1 fruit fly cellular context compared by ENCODE assay signal in the genomic region with DNA sequence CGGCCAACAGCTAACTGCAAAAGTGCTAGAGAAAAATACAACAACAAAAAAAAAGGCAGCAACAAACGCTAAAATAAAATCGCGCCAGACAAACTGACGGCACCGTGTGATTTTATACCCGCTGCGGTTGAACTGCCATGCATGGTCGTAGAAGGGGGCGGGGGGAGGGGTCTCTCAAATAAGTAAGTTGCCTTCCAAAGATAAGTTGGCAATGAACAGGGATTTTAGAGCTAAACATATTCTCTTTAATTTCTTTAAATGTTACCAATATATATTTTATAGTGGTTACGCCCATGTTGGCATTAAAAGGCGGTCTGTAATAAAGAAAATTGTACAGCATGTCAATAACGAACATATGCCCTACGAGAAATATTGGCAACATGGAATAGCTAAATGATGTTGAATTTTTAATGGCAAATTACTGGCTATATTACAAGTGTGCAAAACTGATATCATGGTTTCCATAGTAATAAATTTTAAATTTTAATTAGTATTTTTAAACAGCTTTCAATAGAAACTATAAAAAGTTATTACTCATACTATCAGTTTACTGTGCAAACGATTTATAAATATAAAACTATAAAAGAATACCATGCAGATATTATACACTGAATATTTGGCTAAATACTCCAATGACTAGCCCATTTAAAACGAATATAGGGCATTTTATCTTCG.
TF ChIP-seq lines count a peak whose summit lies in the region.

No protein-coding gene starts in this region.

TF ChIP-seq in whole organism, embryonic, 481 proteins besides CTCF, POLR2A, EP300 and RAD21 (continued from another document and continues in another):
- peak; percentile 18 for TF ChIP-seq CG15601 (tag; optimal IDR thresholded peaks at IDR 0.05; lab: Kevin White, UChicago)
- TF ChIP-seq CG31224 (GFP tag; IDR thresholded peaks at IDR 0.05; lab: Robert Waterston, UW): peak; percentile 58
- peak; percentile 71 for TF ChIP-seq CG2889 (GFP tag; IDR thresholded peaks at IDR 0.05; lab: Robert Waterston, UW)
- peak; percentile 28 for TF ChIP-seq D19B (GFP tag; optimal IDR thresholded peaks at IDR 0.05; lab: Kevin White, UChicago)
- peak; percentile 75 for TF ChIP-seq CG3847 (GFP tag; IDR thresholded peaks at IDR 0.05; lab: Robert Waterston, UW)
- TF ChIP-seq CG8388 (GFP tag; optimal IDR thresholded peaks at IDR 0.05; lab: Kevin White, UChicago): peak; percentile 59
- TF ChIP-seq CG11504 (tag; optimal IDR thresholded peaks at IDR 0.05; lab: Kevin White, UChicago): peak; percentile 83
- no peak for TF ChIP-seq cg (GFP tag; optimal IDR thresholded peaks at IDR 0.05; lab: Kevin White, UChicago)
- TF ChIP-seq pum (GFP tag; optimal IDR thresholded peaks at IDR 0.05; lab: Kevin White, UChicago): peak; percentile 56
- TF ChIP-seq emc (GFP tag; optimal IDR thresholded peaks at IDR 0.05; lab: Kevin White, UChicago): no peak
- no peak for TF ChIP-seq eyg (GFP tag; optimal IDR thresholded peaks at IDR 0.05; lab: Kevin White, UChicago)
- peak; percentile 18 for TF ChIP-seq CG4617 (GFP tag; optimal IDR thresholded peaks at IDR 0.05; lab: Kevin White, UChicago; ENCODE audit: borderline replicate concordance)
- TF ChIP-seq CG8478 (optimal IDR thresholded peaks at IDR 0.05; lab: Kevin White, UChicago): no peak
- 0 out of 2 replicates have a peak, but pooled peaks have one; percentile 19 for TF ChIP-seq wdn (GFP tag; IDR thresholded peaks at IDR 0.05; lab: Robert Waterston, UW)
- TF ChIP-seq fu2 (GFP tag; optimal IDR thresholded peaks at IDR 0.05; lab: Kevin White, UChicago): peak; percentile 48
- no peak for TF ChIP-seq fd64A (GFP tag; optimal IDR thresholded peaks at IDR 0.05; lab: Kevin White, UChicago)
- TF ChIP-seq CG32532 (GFP tag; IDR thresholded peaks at IDR 0.05; lab: Robert Waterston, UW): peak; percentile 78
- TF ChIP-seq tio (GFP tag; optimal IDR thresholded peaks at IDR 0.05; lab: Kevin White, UChicago): peak; percentile 65
- peak; percentile 41 for TF ChIP-seq Myb (GFP tag; optimal IDR thresholded peaks at IDR 0.05; lab: Kevin White, UChicago)
- peak; percentile 51 for TF ChIP-seq CG13775 (GFP tag; optimal IDR thresholded peaks at IDR 0.05; lab: Kevin White, UChicago)
- TF ChIP-seq GATAe (GFP tag; conservative IDR thresholded peaks at IDR 0.05; lab: Robert Waterston, UW): no peak
- peak; percentile 73 for TF ChIP-seq CG17328 (GFP tag; IDR thresholded peaks at IDR 0.05; lab: Robert Waterston, UW)
- TF ChIP-seq CG15073 (GFP tag; optimal IDR thresholded peaks at IDR 0.05; lab: Kevin White, UChicago): peak; percentile 42
- TF ChIP-seq CG1233 (GFP tag; optimal IDR thresholded peaks at IDR 0.05; lab: Kevin White, UChicago): peak; percentile 49
- TF ChIP-seq ssp (GFP tag; IDR thresholded peaks at IDR 0.05; lab: Robert Waterston, UW): peak; percentile 53
- peak; percentile 20 for TF ChIP-seq CG15696 (tag; optimal IDR thresholded peaks at IDR 0.05; lab: Kevin White, UChicago)
- peak; percentile 34 for TF ChIP-seq CG13123 (GFP tag; optimal IDR thresholded peaks at IDR 0.05; lab: Kevin White, UChicago)
- TF ChIP-seq Taf1 (GFP tag; IDR thresholded peaks at IDR 0.05; lab: Robert Waterston, UW): peak; percentile 24; the same call in 1 of the 2 replicates
- TF ChIP-seq crc (GFP tag; optimal IDR thresholded peaks at IDR 0.05; lab: Kevin White, UChicago): no peak
- no peak for TF ChIP-seq fd102C (GFP tag; optimal IDR thresholded peaks at IDR 0.05; lab: Kevin White, UChicago)
- no peak for TF ChIP-seq CG17186 (GFP tag; optimal IDR thresholded peaks at IDR 0.05; lab: Kevin White, UChicago)
- no peak for TF ChIP-seq Lpt (GFP tag; optimal IDR thresholded peaks at IDR 0.05; lab: Kevin White, UChicago)
- TF ChIP-seq trh (GFP tag; optimal IDR thresholded peaks at IDR 0.05; lab: Kevin White, UChicago): peak; percentile 30
- TF ChIP-seq Bgb (GFP tag; IDR thresholded peaks at IDR 0.05; lab: Robert Waterston, UW; ENCODE audit: partially characterized antibody): no peak
- peak; percentile 52 for TF ChIP-seq schlank (tag; optimal IDR thresholded peaks at IDR 0.05; lab: Kevin White, UChicago)
- peak; percentile 45 for TF ChIP-seq CG12071 (GFP tag; optimal IDR thresholded peaks at IDR 0.05; lab: Kevin White, UChicago)
- TF ChIP-seq Gug (GFP tag; IDR thresholded peaks at IDR 0.05; lab: Robert Waterston, UW): peak; percentile 53; the same call in 3 of the 4 replicates
- no peak for TF ChIP-seq CG16813 (GFP tag; IDR thresholded peaks at IDR 0.05; lab: Robert Waterston, UW; ENCODE audit: partially characterized antibody)
- TF ChIP-seq stc (GFP tag; IDR thresholded peaks at IDR 0.05; lab: Robert Waterston, UW): peak; percentile 76
- TF ChIP-seq CG15269 (tag; optimal IDR thresholded peaks at IDR 0.05; lab: Kevin White, UChicago): peak; percentile 89
- TF ChIP-seq pho (GFP tag; optimal IDR thresholded peaks at IDR 0.05; lab: Kevin White, UChicago): peak; percentile 41
- TF ChIP-seq CG9932 (GFP tag; IDR thresholded peaks at IDR 0.05; lab: Robert Waterston, UW): peak; percentile 78
- TF ChIP-seq HmgD (GFP tag; optimal IDR thresholded peaks at IDR 0.05; lab: Kevin White, UChicago): no peak
- TF ChIP-seq scrt (GFP tag; optimal IDR thresholded peaks at IDR 0.05; lab: Kevin White, UChicago): peak; percentile 27
- TF ChIP-seq CG3995 (GFP tag; optimal IDR thresholded peaks at IDR 0.05; lab: Kevin White, UChicago): peak; percentile 27
- TF ChIP-seq pfk (GFP tag; optimal IDR thresholded peaks at IDR 0.05; lab: Kevin White, UChicago): no peak
- peak; percentile 74; the same call in 1 of the 3 replicates for TF ChIP-seq ken (GFP tag; IDR thresholded peaks at IDR 0.05; lab: Robert Waterston, UW)
- no peak for TF ChIP-seq Dip2 (GFP tag; IDR thresholded peaks at IDR 0.05; lab: Robert Waterston, UW)
- TF ChIP-seq CG8359 (GFP tag; optimal IDR thresholded peaks at IDR 0.05; lab: Kevin White, UChicago; ENCODE audit: borderline replicate concordance): no peak
- TF ChIP-seq CG17802 (tag; optimal IDR thresholded peaks at IDR 0.05; lab: Kevin White, UChicago): peak; percentile 27
- peak; percentile 69 for TF ChIP-seq Antp (GFP tag; optimal IDR thresholded peaks at IDR 0.05; lab: Kevin White, UChicago)
- TF ChIP-seq ttk (GFP tag; IDR thresholded peaks at IDR 0.05; lab: Robert Waterston, UW): peak; percentile 76
- TF ChIP-seq CG17912 (GFP tag; optimal IDR thresholded peaks at IDR 0.05; lab: Kevin White, UChicago): peak; percentile 36
- TF ChIP-seq sd (tag; optimal IDR thresholded peaks at IDR 0.05; lab: Kevin White, UChicago): peak; percentile 26
- peak; percentile 42 for TF ChIP-seq ERR (GFP tag; optimal IDR thresholded peaks at IDR 0.05; lab: Kevin White, UChicago)
- peak; percentile 78 for TF ChIP-seq PHDP (tag; optimal IDR thresholded peaks at IDR 0.05; lab: Kevin White, UChicago)
- peak; percentile 70; the same call in 2 of the 3 replicates for TF ChIP-seq jigr1 (GFP tag; IDR thresholded peaks at IDR 0.05; lab: Robert Waterston, UW)
- TF ChIP-seq CG10274 (GFP tag; optimal IDR thresholded peaks at IDR 0.05; lab: Kevin White, UChicago): peak; percentile 34
- peak; percentile 69 for TF ChIP-seq lbe (GFP tag; optimal IDR thresholded peaks at IDR 0.05; lab: Kevin White, UChicago)
- no peak for TF ChIP-seq CG33213 (GFP tag; optimal IDR thresholded peaks at IDR 0.05; lab: Kevin White, UChicago)
- TF ChIP-seq exex (tag; optimal IDR thresholded peaks at IDR 0.05; lab: Kevin White, UChicago): no peak
- peak; percentile 54; the same call in 1 of the 2 replicates for TF ChIP-seq Rx (GFP tag; IDR thresholded peaks at IDR 0.05; lab: Robert Waterston, UW)
- TF ChIP-seq sens-2 (GFP tag; IDR thresholded peaks at IDR 0.05; lab: Robert Waterston, UW): 0 out of 2 replicates have a peak, but pooled peaks have one; percentile 43
- TF ChIP-seq CG12104 (GFP tag; optimal IDR thresholded peaks at IDR 0.05; lab: Kevin White, UChicago): no peak
- TF ChIP-seq Drgx (GFP tag; IDR thresholded peaks at IDR 0.05; lab: Robert Waterston, UW): peak; percentile 95
- TF ChIP-seq Six4 (GFP tag; optimal IDR thresholded peaks at IDR 0.05; lab: Kevin White, UChicago): no peak
- no peak for TF ChIP-seq lov (optimal IDR thresholded peaks at IDR 0.05; lab: Kevin White, UChicago)
- no peak for TF ChIP-seq lov (GFP tag; IDR thresholded peaks at IDR 0.05; lab: Robert Waterston, UW)
- peak; percentile 24 for TF ChIP-seq CG10267 (tag; optimal IDR thresholded peaks at IDR 0.05; lab: Kevin White, UChicago)
- TF ChIP-seq Hey (tag; optimal IDR thresholded peaks at IDR 0.05; lab: Kevin White, UChicago): no peak
- TF ChIP-seq ash1 (GFP tag; optimal IDR thresholded peaks at IDR 0.05; lab: Kevin White, UChicago): peak; percentile 24
- peak; percentile 15 for TF ChIP-seq CG7271 (tag; optimal IDR thresholded peaks at IDR 0.05; lab: Kevin White, UChicago)
- TF ChIP-seq CG13296 (GFP tag; optimal IDR thresholded peaks at IDR 0.05; lab: Kevin White, UChicago): peak; percentile 47
- no peak for TF ChIP-seq dan (GFP tag; IDR thresholded peaks at IDR 0.05; lab: Robert Waterston, UW)
- TF ChIP-seq CG1792 (GFP tag; optimal IDR thresholded peaks at IDR 0.05; lab: Kevin White, UChicago): no peak
- TF ChIP-seq CG8089 (GFP tag; optimal IDR thresholded peaks at IDR 0.05; lab: Kevin White, UChicago): peak; percentile 56
- peak; percentile 26 for TF ChIP-seq CG18011 (GFP tag; optimal IDR thresholded peaks at IDR 0.05; lab: Kevin White, UChicago)
- TF ChIP-seq odd (GFP tag; optimal IDR thresholded peaks at IDR 0.05; lab: Kevin White, UChicago): no peak
- TF ChIP-seq Ada2b (GFP tag; IDR thresholded peaks at IDR 0.05; lab: Robert Waterston, UW): peak; percentile 71
- no peak for TF ChIP-seq unc-4 (GFP tag; IDR thresholded peaks at IDR 0.05; lab: Robert Waterston, UW; ENCODE audit: partially characterized antibody)
- TF ChIP-seq B-H2 (GFP tag; optimal IDR thresholded peaks at IDR 0.05; lab: Kevin White, UChicago): peak; percentile 27
- TF ChIP-seq bowl (GFP tag; IDR thresholded peaks at IDR 0.05; lab: Robert Waterston, UW): peak; percentile 53; the same call in 1 of the 2 replicates
- peak; percentile 42 for TF ChIP-seq CG18599 (GFP tag; optimal IDR thresholded peaks at IDR 0.05; lab: Kevin White, UChicago)
- no peak for TF ChIP-seq Adf1 (GFP tag; IDR thresholded peaks at IDR 0.05; lab: Robert Waterston, UW)
- TF ChIP-seq en (GFP tag; optimal IDR thresholded peaks at IDR 0.05; lab: Kevin White, UChicago): peak; percentile 12
- TF ChIP-seq CG34376 (GFP tag; optimal IDR thresholded peaks at IDR 0.05; lab: Kevin White, UChicago): no peak
- TF ChIP-seq hth (optimal IDR thresholded peaks at IDR 0.05; lab: Kevin White, UChicago): no peak
- peak; percentile 93 for TF ChIP-seq Ets65A (GFP tag; lab: Kevin White, UChicago)
- peak; percentile 57; the same call in 1 of the 2 replicates for TF ChIP-seq Doc2 (GFP tag; IDR thresholded peaks at IDR 0.05; lab: Robert Waterston, UW)
- no peak for TF ChIP-seq CG1832 (GFP tag; optimal IDR thresholded peaks at IDR 0.05; lab: Kevin White, UChicago)
- TF ChIP-seq aop (GFP tag; IDR thresholded peaks at IDR 0.05; lab: Robert Waterston, UW): 0 out of 2 replicates have a peak, but pooled peaks have one; percentile 55
- TF ChIP-seq CG18476 (GFP tag; optimal IDR thresholded peaks at IDR 0.05; lab: Kevin White, UChicago): no peak
- no peak for TF ChIP-seq zen2 (GFP tag; IDR thresholded peaks at IDR 0.05; lab: Robert Waterston, UW; ENCODE audit: partially characterized antibody)
- peak; percentile 32 for TF ChIP-seq dm (GFP tag; optimal IDR thresholded peaks at IDR 0.05; lab: Kevin White, UChicago)
- TF ChIP-seq CG13624 (GFP tag; optimal IDR thresholded peaks at IDR 0.05; lab: Kevin White, UChicago): peak; percentile 8
- TF ChIP-seq CG7745 (tag; optimal IDR thresholded peaks at IDR 0.05; lab: Kevin White, UChicago): no peak
- TF ChIP-seq az2 (GFP tag; optimal IDR thresholded peaks at IDR 0.05; lab: Kevin White, UChicago): peak; percentile 77
- peak; percentile 9 for TF ChIP-seq CG9876 (GFP tag; optimal IDR thresholded peaks at IDR 0.05; lab: Kevin White, UChicago)
- peak; percentile 63; the same call in 1 of the 2 replicates for TF ChIP-seq sisA (GFP tag; IDR thresholded peaks at IDR 0.05; lab: Robert Waterston, UW)
- peak; percentile 71 for TF ChIP-seq Hsf (GFP tag; optimal IDR thresholded peaks at IDR 0.05; lab: Kevin White, UChicago)
- TF ChIP-seq gcm (GFP tag; optimal IDR thresholded peaks at IDR 0.05; lab: Kevin White, UChicago): peak; percentile 53
- peak; percentile 18 for TF ChIP-seq CG4328 (GFP tag; optimal IDR thresholded peaks at IDR 0.05; lab: Kevin White, UChicago)
- no peak for TF ChIP-seq kah (GFP tag; optimal IDR thresholded peaks at IDR 0.05; lab: Kevin White, UChicago)
- no peak for TF ChIP-seq BEAF-32 (GFP tag; optimal IDR thresholded peaks at IDR 0.05; lab: Kevin White, UChicago)
- TF ChIP-seq gcm2 (GFP tag; optimal IDR thresholded peaks at IDR 0.05; lab: Kevin White, UChicago): peak; percentile 22
- TF ChIP-seq Dp (GFP tag; optimal IDR thresholded peaks at IDR 0.05; lab: Kevin White, UChicago): no peak
- no peak for TF ChIP-seq repo (GFP tag; optimal IDR thresholded peaks at IDR 0.05; lab: Kevin White, UChicago)
- no peak for TF ChIP-seq ftz-f1 (GFP tag; optimal IDR thresholded peaks at IDR 0.05; lab: Kevin White, UChicago)
- peak; percentile 49 for TF ChIP-seq shn (GFP tag; optimal IDR thresholded peaks at IDR 0.05; lab: Kevin White, UChicago)
- peak; percentile 78 for TF ChIP-seq CG2678 (tag; optimal IDR thresholded peaks at IDR 0.05; lab: Kevin White, UChicago)
- no peak for TF ChIP-seq CG10565 (GFP tag; optimal IDR thresholded peaks at IDR 0.05; lab: Kevin White, UChicago)
- TF ChIP-seq CG14965 (GFP tag; optimal IDR thresholded peaks at IDR 0.05; lab: Kevin White, UChicago; ENCODE audit: borderline replicate concordance): no peak
- TF ChIP-seq cas (GFP tag; IDR thresholded peaks at IDR 0.05; lab: Robert Waterston, UW): peak; percentile 39; the same call in 1 of the 2 replicates
- peak; percentile 63; the same call in 2 of the 3 replicates for TF ChIP-seq CG34422 (GFP tag; IDR thresholded peaks at IDR 0.05; lab: Robert Waterston, UW)
- TF ChIP-seq D19A (tag; optimal IDR thresholded peaks at IDR 0.05; lab: Kevin White, UChicago): peak; percentile 65
- TF ChIP-seq CG12236 (GFP tag; optimal IDR thresholded peaks at IDR 0.05; lab: Kevin White, UChicago): no peak
- no peak for TF ChIP-seq Hmx (GFP tag; optimal IDR thresholded peaks at IDR 0.05; lab: Kevin White, UChicago)
- TF ChIP-seq bsh (GFP tag; optimal IDR thresholded peaks at IDR 0.05; lab: Kevin White, UChicago): peak; percentile 76 to 79
- peak; percentile 34; the same call in 1 of the 3 replicates for TF ChIP-seq CG17361 (GFP tag; IDR thresholded peaks at IDR 0.05; lab: Robert Waterston, UW)
- peak; percentile 58 for TF ChIP-seq ewg (GFP tag; optimal IDR thresholded peaks at IDR 0.05; lab: Kevin White, UChicago)
- no peak for TF ChIP-seq Sin3A (optimal IDR thresholded peaks at IDR 0.05; lab: Kevin White, UChicago)
- TF ChIP-seq CG9817 (tag; optimal IDR thresholded peaks at IDR 0.05; lab: Kevin White, UChicago): peak; percentile 84
